Fruit fly (Drosophila melanogaster) whole organism, embryonic: ENCODE measurements around the gene Cyp4d21.

ENCODE experiments used
- Awh ChIP-seq: fragments of 200-800 bp; sonication (Bioruptor generic); IDR thresholded peaks from 2 replicates; pipeline ENCODE4, ENCODE4 v1.3.6; 2022; ENCODE audit warnings: missing biosample characterization, missing genetic modification characterization
- CG1024 ChIP-seq: fragments of 200-800 bp; sonication (Bioruptor generic); IDR thresholded peaks from 2 replicates; pipeline ENCODE4 v1.3.6; 2022; ENCODE audit warnings: missing biosample characterization, missing genetic modification characterization
- CG10321 ChIP-seq: fragments of 200-800 bp; sonication (Bioruptor generic); IDR thresholded peaks from 2 replicates; pipeline ENCODE4 v1.3.6; 2022; ENCODE audit warnings: missing biosample characterization, missing genetic modification characterization
- CG11456 ChIP-seq: fragments of 200-800 bp; sonication (Bioruptor generic); IDR thresholded peaks from 3 replicates; pipeline ENCODE4 v1.3.6; 2022; ENCODE audit warnings: missing biosample characterization, missing genetic modification characterization
- CG12744 ChIP-seq: fragments of 200-800 bp; sonication (Bioruptor generic); optimal IDR thresholded peaks from 2 replicates; lab custom pipeline; 2016; ENCODE audit warnings: missing biosample characterization, missing genetic modification characterization
- CG13624 ChIP-seq: fragments of 200-800 bp; sonication (Bioruptor generic); optimal IDR thresholded peaks from 2 replicates; lab custom pipeline; 2016; ENCODE audit warnings: missing biosample characterization, missing genetic modification characterization
- CG14965 ChIP-seq: fragments of 200-800 bp; sonication (Bioruptor generic); optimal IDR thresholded peaks from 2 replicates; lab custom pipeline; 2016; ENCODE audit warnings: missing biosample characterization, missing genetic modification characterization, borderline replicate concordance
- CG15011 ChIP-seq: fragments of 200-800 bp; sonication (Bioruptor generic); optimal IDR thresholded peaks from 3 replicates; lab custom pipeline; 2018; ENCODE audit warnings: missing biosample characterization, mild to moderate bottlenecking, missing genetic modification characterization
- CG15514 ChIP-seq: fragments of 200-800 bp; sonication (Bioruptor generic); optimal IDR thresholded peaks from 3 replicates; lab custom pipeline; 2017; ENCODE audit warnings: missing biosample characterization, missing genetic modification characterization, mild to moderate bottlenecking, moderate library complexity, missing genetic modification reagents
- CG1603 ChIP-seq: fragments of 200-800 bp; sonication (Bioruptor generic); optimal IDR thresholded peaks from 2 replicates; lab custom pipeline; 2019; ENCODE audit warnings: missing biosample characterization, mild to moderate bottlenecking, missing genetic modification characterization, moderate library complexity
- CG17361 ChIP-seq: fragments of 200-800 bp; sonication (Bioruptor generic); IDR thresholded peaks from 3 replicates; pipeline ENCODE4 v1.3.6; 2022; ENCODE audit warnings: missing biosample characterization, missing genetic modification characterization
- CG17612 ChIP-seq: fragments of 200-800 bp; sonication (Bioruptor generic); IDR thresholded peaks from 2 replicates; pipeline ENCODE4 v1.3.6; 2022; ENCODE audit warnings: missing biosample characterization, missing genetic modification characterization
- CG18619 ChIP-seq: fragments of 200-800 bp; sonication (Bioruptor generic); optimal IDR thresholded peaks from 3 replicates; lab custom pipeline; 2017; ENCODE audit warnings: missing biosample characterization, mild to moderate bottlenecking, missing genetic modification characterization
- CG30431 ChIP-seq: fragments of 200-800 bp; sonication (Bioruptor generic); optimal IDR thresholded peaks from 2 replicates; lab custom pipeline; 2017; ENCODE audit warnings: missing biosample characterization, missing genetic modification characterization
- CG33557 ChIP-seq: fragments of 200-800 bp; sonication (Bioruptor generic); optimal IDR thresholded peaks from 2 replicates; lab custom pipeline; 2019; ENCODE audit warnings: missing biosample characterization, mild to moderate bottlenecking, missing genetic modification characterization, moderate library complexity
- CG34224 ChIP-seq: fragments of 200-800 bp; sonication (Bioruptor generic); IDR thresholded peaks from 3 replicates; pipeline ENCODE4 v1.3.6; 2022; ENCODE audit warnings: missing biosample characterization, missing genetic modification characterization; ENCODE audit not compliant: partially characterized antibody
- CG4820 ChIP-seq: fragments of 200-800 bp; sonication (Bioruptor generic); optimal IDR thresholded peaks from 3 replicates; lab custom pipeline; 2016; ENCODE audit warnings: missing biosample characterization, missing genetic modification characterization
- CG4854 ChIP-seq: fragments of 200-800 bp; sonication (Bioruptor generic); optimal IDR thresholded peaks from 2 replicates; lab custom pipeline; 2016; ENCODE audit warnings: missing biosample characterization, missing genetic modification characterization, inconsistent platforms
- CG5245 ChIP-seq: fragments of 200-800 bp; sonication (Bioruptor generic); optimal IDR thresholded peaks from 3 replicates; lab custom pipeline; 2016; ENCODE audit warnings: missing biosample characterization, missing genetic modification characterization
- CG6254 ChIP-seq: fragments of 200-800 bp; sonication (Bioruptor generic); optimal IDR thresholded peaks from 3 replicates; lab custom pipeline; 2017; ENCODE audit warnings: mild to moderate bottlenecking, missing biosample characterization, missing genetic modification reagents, missing genetic modification characterization
- CG6791 ChIP-seq: fragments of 200-800 bp; sonication (Bioruptor generic); IDR thresholded peaks from 3 replicates; pipeline ENCODE4 v1.3.6; 2022; ENCODE audit warnings: missing biosample characterization, missing genetic modification characterization; ENCODE audit not compliant: partially characterized antibody
- CG8281 ChIP-seq: fragments of 200-800 bp; sonication (Bioruptor generic); optimal IDR thresholded peaks from 2 replicates; lab custom pipeline; 2018; ENCODE audit warnings: missing biosample characterization, mild to moderate bottlenecking, missing genetic modification characterization, moderate library complexity
- CG8765 ChIP-seq: fragments of 200-800 bp; sonication (Bioruptor generic); IDR thresholded peaks from 2 replicates; pipeline ENCODE4 v1.3.6; 2022; ENCODE audit warnings: missing biosample characterization, missing genetic modification characterization
- CG8924 ChIP-seq: fragments of 200-800 bp; optimal IDR thresholded peaks from 3 replicates; lab custom pipeline; 2019; ENCODE audit warnings: missing biosample characterization, mild to moderate bottlenecking, missing genetic modification characterization, moderate library complexity
- CG8944 ChIP-seq: fragments of 200-800 bp; sonication (Bioruptor generic); optimal IDR thresholded peaks from 3 replicates; lab custom pipeline; 2016; ENCODE audit warnings: missing biosample characterization, missing genetic modification characterization
- Doc2 ChIP-seq: fragments of 200-800 bp; sonication (Bioruptor generic); IDR thresholded peaks from 2 replicates; pipeline ENCODE4 v1.3.6; 2022; ENCODE audit warnings: missing biosample characterization, missing genetic modification characterization
- E2f1 ChIP-seq: fragments of 200-800 bp; sonication (Bioruptor generic); IDR thresholded peaks from 2 replicates; pipeline ENCODE4 v1.3.6; 2022; ENCODE audit warnings: missing biosample characterization, missing genetic modification characterization
- Ets65A ChIP-seq: fragments of 200-800 bp; sonication (Bioruptor generic); peaks from one replicate; lab custom pipeline; 2016; ENCODE audit warnings: missing biosample characterization, missing genetic modification characterization
- H15 ChIP-seq: fragments of 200-800 bp; sonication (Bioruptor generic); IDR thresholded peaks from 3 replicates; pipeline ENCODE4 v1.3.6; 2022; ENCODE audit warnings: missing biosample characterization, missing genetic modification characterization
- Hand ChIP-seq: fragments of 200-800 bp; sonication (Bioruptor generic); optimal IDR thresholded peaks from 2 replicates; lab custom pipeline; 2017; ENCODE audit warnings: mild to moderate bottlenecking, missing biosample characterization, missing genetic modification reagents, missing genetic modification characterization
- Lhr ChIP-seq: fragments of 200-800 bp; sonication (Bioruptor generic); optimal IDR thresholded peaks from 3 replicates; lab custom pipeline; 2017; ENCODE audit warnings: mild to moderate bottlenecking, missing biosample characterization, missing genetic modification reagents, missing genetic modification characterization
- MESR4 ChIP-seq: fragments of 200-800 bp; sonication (Bioruptor generic); optimal IDR thresholded peaks from 2 replicates; lab custom pipeline; 2018; ENCODE audit warnings: missing biosample characterization, mild to moderate bottlenecking, missing genetic modification characterization, moderate library complexity
- Spps ChIP-seq: fragments of 200-800 bp; sonication (Bioruptor generic); optimal IDR thresholded peaks from 2 replicates; lab custom pipeline; 2018; ENCODE audit warnings: missing biosample characterization, mild to moderate bottlenecking, missing genetic modification characterization
- Usf ChIP-seq: fragments of 200-800 bp; sonication (Bioruptor generic); optimal IDR thresholded peaks from 2 replicates; lab custom pipeline; 2017; ENCODE audit warnings: missing genotype, missing biosample characterization, missing genetic modification characterization
- ac ChIP-seq: fragments of 200-800 bp; sonication (Bioruptor generic); optimal IDR thresholded peaks from 3 replicates; lab custom pipeline; 2017; ENCODE audit warnings: missing biosample characterization, mild to moderate bottlenecking, missing genetic modification characterization
- cad ChIP-seq: fragments of >200 bp; optimal IDR thresholded peaks from 2 replicates; lab custom pipeline; 2017; ENCODE audit warnings: missing biosample characterization, missing genetic modification characterization
- da ChIP-seq: fragments of 200-800 bp; sonication (Bioruptor generic); optimal IDR thresholded peaks from 2 replicates; lab custom pipeline; 2016; ENCODE audit warnings: missing biosample characterization, missing genetic modification characterization
- eyg ChIP-seq: fragments of 200-800 bp; sonication (Bioruptor generic); optimal IDR thresholded peaks from 3 replicates; lab custom pipeline; 2016; ENCODE audit warnings: missing biosample characterization, missing genetic modification characterization
- ftz-f1 ChIP-seq: fragments of 200-800 bp; sonication (Bioruptor generic); optimal IDR thresholded peaks from 2 replicates; lab custom pipeline; 2016; ENCODE audit warnings: missing biosample characterization, missing genetic modification characterization
- her ChIP-seq: fragments of 200-800 bp; sonication (Bioruptor generic); optimal IDR thresholded peaks from 2 replicates; lab custom pipeline; 2016; ENCODE audit warnings: missing biosample characterization, missing genetic modification characterization
- maf-S ChIP-seq: fragments of 200-800 bp; sonication (Bioruptor generic); optimal IDR thresholded peaks from 2 replicates; lab custom pipeline; 2016; ENCODE audit warnings: missing biosample characterization, missing genetic modification characterization
- mirr ChIP-seq: fragments of 200-800 bp; sonication (Bioruptor generic); optimal IDR thresholded peaks from 3 replicates; lab custom pipeline; 2018; ENCODE audit warnings: missing biosample characterization, mild to moderate bottlenecking, missing genetic modification characterization
- nerfin-2 ChIP-seq: fragments of 200-800 bp; sonication (Bioruptor generic); IDR thresholded peaks from 2 replicates; pipeline ENCODE4 v1.3.6; 2022; ENCODE audit warnings: missing biosample characterization, missing genetic modification characterization; ENCODE audit not compliant: partially characterized antibody
- pb ChIP-seq: fragments of 200-800 bp; sonication (Bioruptor generic); optimal IDR thresholded peaks from 3 replicates; lab custom pipeline; 2016; ENCODE audit warnings: missing biosample characterization, missing genetic modification characterization
- prd ChIP-seq, 3 experiments: fragments of >200 bp in 2 of 3; fragments of 200-800 bp in 1 of 3; sonication (Bioruptor generic) in 1 of 3; optimal IDR thresholded peaks in 2 of 3; IDR thresholded peaks in 1 of 3; 2 replicates in 2 of 3; 3 replicates in 1 of 3; pipeline versions ENCODE4 v1.3.6 to Lab custom; 2017 to 2022; ENCODE audit warnings: missing biosample characterization in 1 of 3, missing genetic modification characterization in 1 of 3
- run ChIP-seq: fragments of 200-800 bp; sonication (Bioruptor generic); optimal IDR thresholded peaks from 3 replicates; lab custom pipeline; 2018; ENCODE audit warnings: missing biosample characterization, mild to moderate bottlenecking, missing genetic modification characterization
- sug ChIP-seq: fragments of 200-800 bp; optimal IDR thresholded peaks from 2 replicates; lab custom pipeline; 2019; ENCODE audit warnings: missing biosample characterization, mild to moderate bottlenecking, missing genetic modification characterization, moderate library complexity
- tll ChIP-seq, 2 experiments: fragments of 200-800 bp in 1 of 2; fragments of >200 bp in 1 of 2; sonication (Bioruptor generic) in 1 of 2; optimal IDR thresholded peaks; 2 replicates each; lab custom pipeline; 2017 to 2019; ENCODE audit warnings: missing biosample characterization in 2 of 2, missing genetic modification characterization in 2 of 2, mild to moderate bottlenecking in 1 of 2, moderate library complexity in 1 of 2
- unc-4 ChIP-seq: fragments of 200-800 bp; sonication (Bioruptor generic); IDR thresholded peaks from 2 replicates; pipeline ENCODE4 v1.3.6; 2022; ENCODE audit warnings: missing biosample characterization, missing genetic modification characterization; ENCODE audit not compliant: partially characterized antibody
- vvl ChIP-seq: fragments of 200-800 bp; sonication (Bioruptor generic); IDR thresholded peaks from 2 replicates; pipeline ENCODE4 v1.3.6; 2022; ENCODE audit warnings: missing biosample characterization, missing genetic modification characterization
- zen2 ChIP-seq: fragments of 200-800 bp; sonication (Bioruptor generic); IDR thresholded peaks from 3 replicates; pipeline ENCODE4 v1.3.6; 2022; ENCODE audit warnings: missing biosample characterization, missing genetic modification characterization; ENCODE audit not compliant: partially characterized antibody

Gene Cyp4d21

dm6 chr2L:7601875-7602274 lies 3.5 kb upstream of the Cyp4d21 start (continued):
- no peak for TF ChIP-seq CG8281 (tag; lab: Kevin White, UChicago)
- TF ChIP-seq Hand (GFP tag; lab: Kevin White, UChicago), result no peak
- no peak for TF ChIP-seq CG34224 (GFP tag; lab: Robert Waterston, UW)
- TF ChIP-seq CG11456 (GFP tag; lab: Robert Waterston, UW), result no peak
- TF ChIP-seq MESR4 (GFP tag; lab: Kevin White, UChicago), result no peak
- no peak for TF ChIP-seq Lhr (GFP tag; lab: Kevin White, UChicago)
- TF ChIP-seq cad, result no peak
- TF ChIP-seq CG17361 (GFP tag; lab: Robert Waterston, UW), result no peak
- TF ChIP-seq CG15514 (GFP tag; lab: Kevin White, UChicago), result no peak
- no peak for TF ChIP-seq tll (GFP tag; optimal IDR thresholded peaks at IDR 0.05; lab: Kevin White, UChicago)
- no peak for TF ChIP-seq CG17612 (GFP tag; lab: Robert Waterston, UW)
- peak; percentile 22 for TF ChIP-seq CG12744
- no peak for TF ChIP-seq Usf (GFP tag; lab: Kevin White, UChicago)
- no peak for TF ChIP-seq CG4820 (GFP tag; lab: Kevin White, UChicago)
- no peak for TF ChIP-seq CG10321
- no peak for TF ChIP-seq eyg (GFP tag; lab: Kevin White, UChicago)
- TF ChIP-seq CG8765 (GFP tag; lab: Robert Waterston, UW), result no peak
- TF ChIP-seq CG33557 (GFP tag; lab: Kevin White, UChicago), result no peak
- TF ChIP-seq E2f1 (GFP tag; lab: Robert Waterston, UW), result 0 out of 2 replicates have a peak, but pooled peaks have one; percentile 18
- TF ChIP-seq H15, result no peak
- no peak for TF ChIP-seq unc-4
- TF ChIP-seq Spps (tag; lab: Kevin White, UChicago), result no peak
- no peak for TF ChIP-seq Doc2 (GFP tag; lab: Robert Waterston, UW)
- TF ChIP-seq CG5245 (GFP tag; lab: Kevin White, UChicago), result no peak
- no peak for TF ChIP-seq zen2 (GFP tag; lab: Robert Waterston, UW)
- TF ChIP-seq Ets65A (GFP tag; lab: Kevin White, UChicago), result no peak
- TF ChIP-seq CG30431 (GFP tag; lab: Kevin White, UChicago), result no peak
- TF ChIP-seq maf-S (GFP tag; lab: Kevin White, UChicago), result peak; percentile 34
- TF ChIP-seq CG15011 (GFP tag; lab: Kevin White, UChicago), result no peak
- no peak for TF ChIP-seq ac (GFP tag; lab: Kevin White, UChicago)
- TF ChIP-seq ftz-f1 (GFP tag; lab: Kevin White, UChicago), result no peak
- 0 out of 2 replicates have a peak, but pooled peaks have one; percentile 30 for TF ChIP-seq vvl (GFP tag; lab: Robert Waterston, UW)
- TF ChIP-seq CG1603 (tag; lab: Kevin White, UChicago), result no peak
- TF ChIP-seq CG8924, result peak; percentile 13
- no peak for TF ChIP-seq CG4854 (GFP tag; lab: Kevin White, UChicago)
- no peak for TF ChIP-seq Awh
- no peak for TF ChIP-seq prd (optimal IDR thresholded peaks at IDR 0.05; lab: Kevin White, UChicago)
- TF ChIP-seq prd (GFP tag; IDR thresholded peaks at IDR 0.05; lab: Robert Waterston, UW), result peak; percentile 62
- TF ChIP-seq her (GFP tag; lab: Kevin White, UChicago), result no peak
- peak; percentile 48 for TF ChIP-seq CG13624 (GFP tag; lab: Kevin White, UChicago)
- TF ChIP-seq CG1024 (GFP tag; lab: Robert Waterston, UW), result no peak
- no peak for TF ChIP-seq da
- no peak for TF ChIP-seq run
- TF ChIP-seq CG6254 (GFP tag; lab: Kevin White, UChicago), result no peak
- TF ChIP-seq sug, result no peak
- no peak for TF ChIP-seq pb (GFP tag; lab: Kevin White, UChicago)
- no peak for TF ChIP-seq CG14965 (GFP tag; lab: Kevin White, UChicago)
- TF ChIP-seq mirr (GFP tag; lab: Kevin White, UChicago), result no peak
- no peak for TF ChIP-seq CG6791 (GFP tag; lab: Robert Waterston, UW)
- TF ChIP-seq CG18619 (GFP tag; lab: Kevin White, UChicago), result no peak
- TF ChIP-seq CG8944 (GFP tag; lab: Kevin White, UChicago), result no peak
- TF ChIP-seq nerfin-2 (GFP tag; lab: Robert Waterston, UW), result no peak
